Fruit fly (Drosophila melanogaster) whole organism, prepupa: ENCODE results near the gene CG43401.

Experiments
- CG3919 ChIP-seq: fragments of 200-800 bp; sonication (Bioruptor generic); optimal IDR thresholded peaks from 3 replicates; lab custom pipeline; 2016; ENCODE audit warnings: missing biosample characterization, missing genetic modification characterization
- CG6854 ChIP-seq: fragments of 200-800 bp; sonication (Bioruptor generic); optimal IDR thresholded peaks from 2 replicates; lab custom pipeline; 2017; ENCODE audit warnings: missing biosample characterization, mild to moderate bottlenecking, missing genetic modification characterization

DNA sequence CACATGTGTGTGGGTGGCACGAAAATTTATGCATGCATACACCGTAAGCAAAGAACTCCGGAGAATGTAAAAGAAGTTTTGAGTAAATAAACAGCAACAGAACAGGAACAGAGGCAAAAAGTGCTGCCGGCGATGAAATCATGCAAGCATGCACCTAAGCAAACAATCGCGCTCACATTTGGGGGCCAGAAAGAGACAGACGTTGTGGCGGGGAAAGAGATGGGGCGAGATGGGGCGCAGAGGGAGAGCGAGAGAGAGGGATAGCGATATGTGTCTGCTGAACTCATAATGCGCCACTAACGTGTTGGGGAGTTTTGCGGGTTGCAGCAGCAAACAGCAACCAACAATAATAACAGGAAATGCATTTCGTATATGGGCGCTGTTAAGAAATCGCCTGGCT is 28.8 kb upstream of the CG43401 start:
- TF ChIP-seq CG6854 (GFP tag; lab: Kevin White, UChicago) = no peak
- TF ChIP-seq CG3919 = no peak
